Fruit fly (Drosophila melanogaster) whole organism, embryonic: Measurements from ENCODE around the gene CG6569.
A peak's percentile ranks its signal among the peaks of the same experiment; 100 is the strongest.

Experiments
- C15 ChIP-seq: fragments of 200-800 bp; sonication (Bioruptor generic); IDR thresholded peaks from 3 replicates; pipeline ENCODE4 v1.3.6; 2022; ENCODE audit warnings: missing biosample characterization, missing genetic modification characterization
- CG10431 ChIP-seq: fragments of 200-800 bp; sonication (Bioruptor generic); optimal IDR thresholded peaks from 3 replicates; lab custom pipeline; 2018; ENCODE audit warnings: missing biosample characterization, mild to moderate bottlenecking, missing genetic modification characterization
- CG10654 ChIP-seq: fragments of 200-800 bp; sonication (Bioruptor generic); optimal IDR thresholded peaks from 2 replicates; lab custom pipeline; 2016; ENCODE audit warnings: missing biosample characterization, missing genetic modification characterization
- CG10979 ChIP-seq: fragments of 200-800 bp; sonication (Bioruptor generic); optimal IDR thresholded peaks from 2 replicates; lab custom pipeline; 2018; ENCODE audit warnings: missing biosample characterization, mild to moderate bottlenecking, missing genetic modification characterization, moderate library complexity
- CG11085 ChIP-seq: fragments of 200-800 bp; sonication (Bioruptor generic); IDR thresholded peaks from 2 replicates; pipeline ENCODE4 v1.3.6; 2022; ENCODE audit warnings: missing biosample characterization, missing genetic modification characterization
- CG11398 ChIP-seq: fragments of 200-800 bp; sonication (Bioruptor generic); optimal IDR thresholded peaks from 2 replicates; lab custom pipeline; 2016; ENCODE audit warnings: missing biosample characterization, missing genetic modification characterization
- CG11456 ChIP-seq: fragments of 200-800 bp; sonication (Bioruptor generic); IDR thresholded peaks from 3 replicates; pipeline ENCODE4 v1.3.6; 2022; ENCODE audit warnings: missing biosample characterization, missing genetic modification characterization
- CG11560 ChIP-seq: fragments of 200-800 bp; sonication (Bioruptor generic); IDR thresholded peaks from 3 replicates; pipeline ENCODE4 v1.3.6; 2022; ENCODE audit warnings: missing biosample characterization, missing genetic modification characterization
- CG11695 ChIP-seq: fragments of 200-800 bp; sonication (Bioruptor generic); IDR thresholded peaks from 3 replicates; pipeline ENCODE4 v1.3.6; 2022; ENCODE audit warnings: missing biosample characterization, missing genetic modification characterization
- CG13424 ChIP-seq: fragments of 200-800 bp; sonication (Bioruptor generic); optimal IDR thresholded peaks from 2 replicates; lab custom pipeline; 2019; ENCODE audit warnings: missing biosample characterization, mild to moderate bottlenecking, missing genetic modification characterization, moderate library complexity
- CG14965 ChIP-seq: fragments of 200-800 bp; sonication (Bioruptor generic); optimal IDR thresholded peaks from 2 replicates; lab custom pipeline; 2016; ENCODE audit warnings: missing biosample characterization, missing genetic modification characterization, borderline replicate concordance
- CG15011 ChIP-seq: fragments of 200-800 bp; sonication (Bioruptor generic); optimal IDR thresholded peaks from 3 replicates; lab custom pipeline; 2018; ENCODE audit warnings: missing biosample characterization, mild to moderate bottlenecking, missing genetic modification characterization
- CG17186 ChIP-seq: fragments of 200-800 bp; sonication (Bioruptor generic); optimal IDR thresholded peaks from 3 replicates; lab custom pipeline; 2017; ENCODE audit warnings: missing biosample characterization, missing genetic modification reagents, missing genetic modification characterization
- CG17385 ChIP-seq: fragments of 200-800 bp; sonication (Bioruptor generic); optimal IDR thresholded peaks from 3 replicates; lab custom pipeline; 2018; ENCODE audit warnings: missing biosample characterization, mild to moderate bottlenecking, missing genetic modification characterization
- CG2889 ChIP-seq: fragments of 200-800 bp; sonication (Bioruptor generic); IDR thresholded peaks from 3 replicates; pipeline ENCODE4 v1.3.6; 2022; ENCODE audit warnings: missing biosample characterization, missing genetic modification characterization
- CG31224 ChIP-seq: fragments of 200-800 bp; sonication (Bioruptor generic); IDR thresholded peaks from 2 replicates; pipeline ENCODE4 v1.3.6; 2022; ENCODE audit warnings: missing biosample characterization, missing genetic modification characterization
- CG3407 ChIP-seq: fragments of 200-800 bp; sonication (Bioruptor generic); optimal IDR thresholded peaks from 2 replicates; lab custom pipeline; 2018; ENCODE audit warnings: missing biosample characterization, mild to moderate bottlenecking, missing genetic modification characterization
- CG34376 ChIP-seq: fragments of 200-800 bp; sonication (Bioruptor generic); optimal IDR thresholded peaks from 2 replicates; lab custom pipeline; 2018; ENCODE audit warnings: missing biosample characterization, mild to moderate bottlenecking, missing genetic modification characterization
- CG4424 ChIP-seq: fragments of 200-800 bp; sonication (Bioruptor generic); optimal IDR thresholded peaks from 3 replicates; lab custom pipeline; 2016; ENCODE audit warnings: missing biosample characterization, missing genetic modification characterization
- CG7556 ChIP-seq: fragments of 200-800 bp; sonication (Bioruptor generic); optimal IDR thresholded peaks from 2 replicates; lab custom pipeline; 2017; ENCODE audit warnings: missing biosample characterization, mild to moderate bottlenecking, missing genetic modification characterization
- CG7987 ChIP-seq: fragments of 200-800 bp; sonication (Bioruptor generic); optimal IDR thresholded peaks from 2 replicates; lab custom pipeline; 2018; ENCODE audit warnings: missing biosample characterization, mild to moderate bottlenecking, missing genetic modification characterization, moderate library complexity
- CG8478 ChIP-seq: fragments of >200 bp; optimal IDR thresholded peaks from 2 replicates; lab custom pipeline; 2018
- CG9817 ChIP-seq: fragments of 200-800 bp; sonication (Bioruptor generic); optimal IDR thresholded peaks from 2 replicates; lab custom pipeline; 2018; ENCODE audit warnings: missing biosample characterization, mild to moderate bottlenecking, missing genetic modification characterization, moderate library complexity
- CkIIα-i1 ChIP-seq: fragments of 200-800 bp; sonication (Bioruptor generic); IDR thresholded peaks from 2 replicates; pipeline ENCODE4 v1.3.6; 2022; ENCODE audit warnings: missing biosample characterization, missing genetic modification characterization
- Dfd ChIP-seq, 2 experiments: fragments of >200 bp; optimal IDR thresholded peaks; 2 replicates each; lab custom pipeline; 2017; ENCODE audit warnings: missing biosample characterization in 2 of 2, missing genetic modification characterization in 2 of 2
- HLHmδ ChIP-seq: fragments of 200-800 bp; sonication (Bioruptor generic); optimal IDR thresholded peaks from 2 replicates; lab custom pipeline; 2018; ENCODE audit warnings: missing biosample characterization, mild to moderate bottlenecking, missing genetic modification characterization, moderate library complexity
- HmgD ChIP-seq: fragments of 200-800 bp; sonication (Bioruptor generic); optimal IDR thresholded peaks from 3 replicates; lab custom pipeline; 2016; ENCODE audit warnings: missing biosample characterization, missing genetic modification characterization
- Med ChIP-seq: fragments of 200-800 bp; sonication (Bioruptor generic); peaks from one replicate; lab custom pipeline; 2016; ENCODE audit warnings: missing biosample characterization, missing genetic modification characterization, mild to moderate bottlenecking, inconsistent platforms, moderate library complexity
- NK7.1 ChIP-seq: fragments of 200-800 bp; sonication (Bioruptor generic); optimal IDR thresholded peaks from 3 replicates; lab custom pipeline; 2016; ENCODE audit warnings: missing biosample characterization, missing genetic modification characterization
- Oaz ChIP-seq: fragments of 200-800 bp; sonication (Bioruptor generic); IDR thresholded peaks from 2 replicates; pipeline ENCODE4 v1.3.6; 2022; ENCODE audit warnings: missing biosample characterization, missing genetic modification characterization
- Oli ChIP-seq: fragments of 200-800 bp; sonication (Bioruptor generic); optimal IDR thresholded peaks from 2 replicates; lab custom pipeline; 2018; ENCODE audit warnings: missing biosample characterization, mild to moderate bottlenecking, missing genetic modification characterization, moderate library complexity
- Optix ChIP-seq: fragments of 200-800 bp; sonication (Bioruptor generic); IDR thresholded peaks from 3 replicates; pipeline ENCODE4 v1.3.6; 2022; ENCODE audit warnings: missing biosample characterization, missing genetic modification characterization
- PHDP ChIP-seq: fragments of 200-800 bp; sonication (Bioruptor generic); optimal IDR thresholded peaks from 3 replicates; lab custom pipeline; 2018; ENCODE audit warnings: missing biosample characterization, mild to moderate bottlenecking, missing genetic modification characterization, moderate library complexity
- Poxn ChIP-seq: fragments of 200-800 bp; sonication (Bioruptor generic); IDR thresholded peaks from 2 replicates; pipeline ENCODE4 v1.3.6; 2022; ENCODE audit warnings: missing biosample characterization, missing genetic modification characterization
- Ravus ChIP-seq: fragments of 200-800 bp; sonication (Bioruptor generic); IDR thresholded peaks from 2 replicates; pipeline ENCODE4 v1.3.6; 2022; ENCODE audit warnings: missing biosample characterization, missing genetic modification characterization
- Sox100B ChIP-seq: fragments of 200-800 bp; sonication (Bioruptor generic); optimal IDR thresholded peaks from 3 replicates; lab custom pipeline; 2018; ENCODE audit warnings: missing biosample characterization, mild to moderate bottlenecking, missing genetic modification characterization
- Sox102F ChIP-seq: fragments of 200-800 bp; sonication (Bioruptor generic); optimal IDR thresholded peaks from 2 replicates; lab custom pipeline; 2018; ENCODE audit warnings: missing biosample characterization, mild to moderate bottlenecking, missing genetic modification characterization, moderate library complexity
- Tbp ChIP-seq: fragments of >200 bp; optimal IDR thresholded peaks from 2 replicates; lab custom pipeline; 2018; ENCODE audit warnings: missing biosample characterization, missing genetic modification characterization
- ac ChIP-seq: fragments of 200-800 bp; sonication (Bioruptor generic); optimal IDR thresholded peaks from 3 replicates; lab custom pipeline; 2017; ENCODE audit warnings: missing biosample characterization, mild to moderate bottlenecking, missing genetic modification characterization
- bab2 ChIP-seq: fragments of 200-800 bp; sonication (Bioruptor generic); optimal IDR thresholded peaks from 2 replicates; lab custom pipeline; 2016; ENCODE audit warnings: missing biosample characterization, missing genetic modification characterization
- br ChIP-seq: fragments of >200 bp; optimal IDR thresholded peaks from 2 replicates; lab custom pipeline; 2017
- cad ChIP-seq: fragments of >200 bp; optimal IDR thresholded peaks from 2 replicates; lab custom pipeline; 2017; ENCODE audit warnings: missing biosample characterization, missing genetic modification characterization
- kah ChIP-seq: fragments of 200-800 bp; sonication (Bioruptor generic); optimal IDR thresholded peaks from 2 replicates; lab custom pipeline; 2018; ENCODE audit warnings: missing biosample characterization, mild to moderate bottlenecking, missing genetic modification characterization
- kay ChIP-seq: fragments of 200-800 bp; sonication (Bioruptor generic); optimal IDR thresholded peaks from 2 replicates; lab custom pipeline; 2016; ENCODE audit warnings: missing biosample characterization, missing genetic modification characterization
- lilli ChIP-seq: fragments of 200-800 bp; sonication (Bioruptor generic); optimal IDR thresholded peaks from 3 replicates; lab custom pipeline; 2016; ENCODE audit warnings: missing biosample characterization, missing genetic modification characterization
- pan ChIP-seq, 4 experiments: fragments of >200 bp in 3 of 4; fragments of 200-800 bp in 1 of 4; sonication (Bioruptor generic) in 1 of 4; optimal IDR thresholded peaks in 3 of 4; IDR thresholded peaks in 1 of 4; 2 replicates each; pipeline versions ENCODE4 v1.3.6 to Lab custom; 2017 to 2022; ENCODE audit warnings: missing biosample characterization in 2 of 4, missing genetic modification characterization in 2 of 4, mixed read lengths in 1 of 4
- pum ChIP-seq: fragments of 200-800 bp; sonication (Bioruptor generic); optimal IDR thresholded peaks from 2 replicates; lab custom pipeline; 2016; ENCODE audit warnings: missing biosample characterization, missing genetic modification characterization
- ro ChIP-seq: fragments of 200-800 bp; sonication (Bioruptor generic); IDR thresholded peaks from 2 replicates; pipeline ENCODE4 v1.3.6; 2022; ENCODE audit warnings: missing biosample characterization, missing genetic modification characterization
- slbo ChIP-seq: fragments of 200-800 bp; sonication (Bioruptor generic); IDR thresholded peaks from 2 replicates; pipeline ENCODE4 v1.3.6; 2022; ENCODE audit warnings: missing biosample characterization, missing genetic modification characterization
- ssp ChIP-seq: fragments of 200-800 bp; sonication (Bioruptor generic); IDR thresholded peaks from 2 replicates; pipeline ENCODE4 v1.3.6; 2022; ENCODE audit warnings: missing biosample characterization, missing genetic modification characterization
- stwl ChIP-seq: fragments of 200-800 bp; sonication (Bioruptor generic); optimal IDR thresholded peaks from 3 replicates; lab custom pipeline; 2018; ENCODE audit warnings: missing biosample characterization, mild to moderate bottlenecking, missing genetic modification characterization, moderate library complexity
- tup ChIP-seq: fragments of 200-800 bp; sonication (Bioruptor generic); optimal IDR thresholded peaks from 2 replicates; lab custom pipeline; 2016; ENCODE audit warnings: missing biosample characterization, mild to moderate bottlenecking, missing genetic modification characterization, moderate library complexity
- zen ChIP-seq: fragments of 200-800 bp; sonication (Bioruptor generic); optimal IDR thresholded peaks from 3 replicates; lab custom pipeline; 2018; ENCODE audit warnings: missing biosample characterization, mild to moderate bottlenecking, missing genetic modification characterization, moderate library complexity

Gene CG6569

dm6 chr3R:21878473-21878872, 10.8 kb upstream of the CG6569 start, which contains the start of gene CG34148 (continued):
- peak; percentile 53 for TF ChIP-seq stwl
- no peak for TF ChIP-seq CG10431 (GFP tag; lab: Kevin White, UChicago)
- no peak for TF ChIP-seq lilli (GFP tag; lab: Kevin White, UChicago)
- TF ChIP-seq tup: no peak
- TF ChIP-seq Sox102F (GFP tag; lab: Kevin White, UChicago): no peak
- TF ChIP-seq CG13424 (tag; lab: Kevin White, UChicago): no peak
- no peak for TF ChIP-seq Oaz (GFP tag; lab: Robert Waterston, UW)
- no peak for TF ChIP-seq CG17186 (GFP tag; lab: Kevin White, UChicago)
- no peak for TF ChIP-seq slbo
- TF ChIP-seq kay (GFP tag; lab: Kevin White, UChicago): no peak
- TF ChIP-seq CG31224 (GFP tag; lab: Robert Waterston, UW): no peak
- no peak for TF ChIP-seq CG15011
- TF ChIP-seq Poxn (GFP tag; lab: Robert Waterston, UW): no peak
- TF ChIP-seq ssp: no peak
- TF ChIP-seq CG11456 (GFP tag; lab: Robert Waterston, UW): no peak
- TF ChIP-seq C15: no peak
- no peak for TF ChIP-seq CG2889
- TF ChIP-seq pan (optimal IDR thresholded peaks at IDR 0.05; lab: Kevin White, UChicago): no peak
- no peak for TF ChIP-seq pan (GFP tag; optimal IDR thresholded peaks at IDR 0.05 in 1 of 2, IDR thresholded peaks at IDR 0.05 in 1 of 2)
- no peak for TF ChIP-seq CG10654 (GFP tag; lab: Kevin White, UChicago)
- TF ChIP-seq CG11398 (GFP tag; lab: Kevin White, UChicago): no peak
- no peak for TF ChIP-seq CG11085
- TF ChIP-seq CG3407 (GFP tag; lab: Kevin White, UChicago): no peak
- no peak for TF ChIP-seq CG4424
- no peak for TF ChIP-seq CG17385
- TF ChIP-seq CG10979 (tag; lab: Kevin White, UChicago): no peak
- TF ChIP-seq Dfd (GFP tag; optimal IDR thresholded peaks at IDR 0.05; lab: Kevin White, UChicago): no peak
- no peak for TF ChIP-seq Tbp (GFP tag; lab: Kevin White, UChicago)
- no peak for TF ChIP-seq bab2 (GFP tag; lab: Kevin White, UChicago)
- TF ChIP-seq ac (GFP tag; lab: Kevin White, UChicago): no peak
- no peak for TF ChIP-seq kah
- TF ChIP-seq HmgD: no peak
- TF ChIP-seq Sox100B: no peak
- no peak for TF ChIP-seq HLHmδ (GFP tag; lab: Kevin White, UChicago)
- TF ChIP-seq CG14965 (GFP tag; lab: Kevin White, UChicago): no peak
- no peak for TF ChIP-seq Optix (GFP tag; lab: Robert Waterston, UW)
- TF ChIP-seq CG7556: no peak
- TF ChIP-seq zen (tag; lab: Kevin White, UChicago): no peak
- no peak for TF ChIP-seq pum
- no peak for TF ChIP-seq NK7.1 (GFP tag; lab: Kevin White, UChicago)
- TF ChIP-seq CkIIα-i1 (GFP tag; lab: Robert Waterston, UW): no peak
- no peak for TF ChIP-seq CG11560 (tag; lab: Robert Waterston, UW)
- no peak for TF ChIP-seq cad (GFP tag; lab: Kevin White, UChicago)
- no peak for TF ChIP-seq CG11695 (GFP tag; lab: Robert Waterston, UW)
- no peak for TF ChIP-seq Med (GFP tag; lab: Kevin White, UChicago)
- no peak for TF ChIP-seq Oli (tag; lab: Kevin White, UChicago)
- no peak for TF ChIP-seq Ravus
- TF ChIP-seq ro (GFP tag; lab: Robert Waterston, UW): no peak
- no peak for TF ChIP-seq br (lab: Kevin White, UChicago)
- no peak for TF ChIP-seq PHDP (tag; lab: Kevin White, UChicago)
- no peak for TF ChIP-seq CG34376 (GFP tag; lab: Kevin White, UChicago)
- no peak for TF ChIP-seq CG7987 (GFP tag; lab: Kevin White, UChicago)
- no peak for TF ChIP-seq CG8478
- TF ChIP-seq CG9817 (tag; lab: Kevin White, UChicago): no peak
